Worm (Caenorhabditis elegans) whole organism, L2 larva: ENCODE measurements around the gene C05D2.8.

Experiments used
- C34F6.9 ChIP-seq: fragments of 150-350 bp; optimal IDR thresholded peaks from 2 replicates; lab custom pipeline; 2014; ENCODE audit warnings: missing biosample characterization, missing genetic modification characterization
- F13H6.1 ChIP-seq: sonication (generic microtip); optimal IDR thresholded peaks from 2 replicates; lab custom pipeline; 2016; ENCODE audit warnings: missing genetic modification characterization, missing compliant biosample characterization
- R02D3.7 ChIP-seq: fragments of 150-350 bp; optimal IDR thresholded peaks from 2 replicates; lab custom pipeline; 2014; ENCODE audit warnings: missing biosample characterization, missing genetic modification characterization
- Y55F3AM.14 ChIP-seq: fragments of 200-800 bp; sonication (Bioruptor generic); optimal IDR thresholded peaks from 2 replicates; lab custom pipeline; 2018; ENCODE audit warnings: mild to moderate bottlenecking, missing genetic modification characterization, missing compliant biosample characterization
- ZK546.5 ChIP-seq: sonication (generic microtip); optimal IDR thresholded peaks from 2 replicates; lab custom pipeline; 2017; ENCODE audit warnings: missing biosample characterization, missing genetic modification characterization
- alr-1 ChIP-seq: fragments of 150-350 bp; optimal IDR thresholded peaks from 2 replicates; lab custom pipeline; 2014; ENCODE audit warnings: missing biosample characterization, missing genetic modification characterization
- aly-2 ChIP-seq: fragments of 150-350 bp; optimal IDR thresholded peaks from 2 replicates; lab custom pipeline; 2014; ENCODE audit warnings: missing biosample characterization, missing genetic modification characterization
- ama-1 ChIP-seq: fragments of 150-350 bp; optimal IDR thresholded peaks from 2 replicates; lab custom pipeline; 2018; ENCODE audit warnings: inconsistent platforms
- blmp-1 ChIP-seq: sonication (generic microtip); optimal IDR thresholded peaks from 2 replicates; lab custom pipeline; 2017; ENCODE audit warnings: missing genetic modification characterization, mild to moderate bottlenecking, missing compliant biosample characterization, antibody characterized with exemption, moderate library complexity; ENCODE audit not compliant: insufficient read depth
- ceh-16 ChIP-seq: fragments of 150-350 bp; optimal IDR thresholded peaks from 2 replicates; lab custom pipeline; 2014; ENCODE audit warnings: missing biosample characterization, missing genetic modification characterization
- ceh-82 ChIP-seq: fragments of 150-350 bp; optimal IDR thresholded peaks from 2 replicates; lab custom pipeline; 2014; ENCODE audit warnings: missing biosample characterization, missing genetic modification characterization
- crh-2 ChIP-seq: sonication (generic microtip); optimal IDR thresholded peaks from 2 replicates; lab custom pipeline; 2017; ENCODE audit warnings: missing biosample characterization, missing genetic modification characterization
- dmd-4 ChIP-seq: sonication (generic microtip); optimal IDR thresholded peaks from 2 replicates; lab custom pipeline; 2017; ENCODE audit warnings: missing biosample characterization, missing genetic modification characterization
- egl-27 ChIP-seq: sonication (generic microtip); optimal IDR thresholded peaks from 3 replicates; lab custom pipeline; 2017; ENCODE audit warnings: missing biosample characterization, missing genetic modification reagents, missing genetic modification characterization
- elt-1 ChIP-seq: fragments of 150-350 bp; optimal IDR thresholded peaks from 2 replicates; lab custom pipeline; 2014; ENCODE audit warnings: missing biosample characterization, missing genetic modification characterization
- elt-3 ChIP-seq: sonication (generic microtip); optimal IDR thresholded peaks from 2 replicates; lab custom pipeline; 2017; ENCODE audit warnings: missing biosample characterization, missing genetic modification characterization
- fos-1 ChIP-seq: fragments of 150-350 bp; optimal IDR thresholded peaks from 2 replicates; lab custom pipeline; 2014; ENCODE audit warnings: missing biosample characterization, missing genetic modification characterization
- gmeb-1 ChIP-seq: fragments of 150-350 bp; optimal IDR thresholded peaks from 2 replicates; lab custom pipeline; 2014; ENCODE audit warnings: missing biosample characterization, missing genetic modification characterization
- lin-11 ChIP-seq: fragments of 150-350 bp; sonication (generic microtip); optimal IDR thresholded peaks from 2 replicates; lab custom pipeline; 2014; ENCODE audit warnings: missing biosample characterization, missing genetic modification characterization, inconsistent platforms, mixed read lengths
- lin-13 ChIP-seq: fragments of 150-350 bp; optimal IDR thresholded peaks from 2 replicates; lab custom pipeline; 2014; ENCODE audit warnings: missing biosample characterization, missing genetic modification reagents, missing genetic modification characterization
- lin-39 ChIP-seq: fragments of 150-350 bp; optimal IDR thresholded peaks from 2 replicates; lab custom pipeline; 2014; ENCODE audit warnings: missing biosample characterization, missing genetic modification reagents, missing genetic modification characterization
- lsy-2 ChIP-seq, 2 experiments: fragments of 150-350 bp in 1 of 2; sonication (generic microtip) in 1 of 2; optimal IDR thresholded peaks; 2 replicates each; lab custom pipeline; 2014 to 2017; ENCODE audit warnings: missing biosample characterization in 2 of 2, missing genetic modification characterization in 2 of 2
- mab-5 ChIP-seq: fragments of 150-350 bp; optimal IDR thresholded peaks from 2 replicates; lab custom pipeline; 2014; ENCODE audit warnings: missing biosample characterization, missing genetic modification characterization
- mbf-1 ChIP-seq: sonication (generic microtip); optimal IDR thresholded peaks from 2 replicates; lab custom pipeline; 2017; ENCODE audit warnings: missing biosample characterization, missing genetic modification characterization
- mdl-1 ChIP-seq, 2 experiments: fragments of 150-350 bp in 1 of 2; sonication (generic microtip) in 1 of 2; optimal IDR thresholded peaks; 2 replicates each; lab custom pipeline; 2017; ENCODE audit warnings: missing biosample characterization in 2 of 2, missing genetic modification characterization in 2 of 2
- nhr-10 ChIP-seq: sonication (generic microtip); optimal IDR thresholded peaks from 2 replicates; lab custom pipeline; 2017; ENCODE audit warnings: missing biosample characterization, missing genetic modification characterization
- nhr-11 ChIP-seq: fragments of 150-350 bp; optimal IDR thresholded peaks from 2 replicates; lab custom pipeline; 2014; ENCODE audit warnings: missing biosample characterization, missing genetic modification characterization
- nhr-12 ChIP-seq: fragments of 150-350 bp; optimal IDR thresholded peaks from 2 replicates; lab custom pipeline; 2014; ENCODE audit warnings: missing biosample characterization, missing genetic modification characterization
- nhr-129 ChIP-seq: fragments of 150-350 bp; optimal IDR thresholded peaks from 2 replicates; lab custom pipeline; 2014; ENCODE audit warnings: missing biosample characterization, missing genetic modification characterization
- nhr-21 ChIP-seq: fragments of 150-350 bp; optimal IDR thresholded peaks from 2 replicates; lab custom pipeline; 2014; ENCODE audit warnings: missing biosample characterization, missing genetic modification characterization
- nhr-23 ChIP-seq: fragments of 150-350 bp; optimal IDR thresholded peaks from 2 replicates; lab custom pipeline; 2014; ENCODE audit warnings: missing biosample characterization, missing genetic modification reagents, missing genetic modification characterization
- nhr-237 ChIP-seq: fragments of 150-350 bp; optimal IDR thresholded peaks from 2 replicates; lab custom pipeline; 2014; ENCODE audit warnings: missing biosample characterization, missing genetic modification characterization
- nhr-25 ChIP-seq: fragments of 150-350 bp; sonication (generic microtip); optimal IDR thresholded peaks from 3 replicates; lab custom pipeline; 2014; ENCODE audit warnings: missing biosample characterization, missing genetic modification characterization
- nhr-6 ChIP-seq: fragments of 150-350 bp; optimal IDR thresholded peaks from 2 replicates; lab custom pipeline; 2014; ENCODE audit warnings: missing biosample characterization, missing genetic modification characterization
- nhr-77 ChIP-seq: fragments of 150-350 bp; optimal IDR thresholded peaks from 2 replicates; lab custom pipeline; 2014; ENCODE audit warnings: missing biosample characterization, missing genetic modification characterization
- peb-1 ChIP-seq: fragments of 150-350 bp; optimal IDR thresholded peaks from 2 replicates; lab custom pipeline; 2014; ENCODE audit warnings: missing biosample characterization, missing genetic modification characterization
- sem-4 ChIP-seq: fragments of 150-350 bp; optimal IDR thresholded peaks from 2 replicates; lab custom pipeline; 2014; ENCODE audit warnings: missing biosample characterization, missing genetic modification reagents, missing genetic modification characterization
- skn-1 ChIP-seq: sonication (generic microtip); optimal IDR thresholded peaks from 2 replicates; lab custom pipeline; 2017; ENCODE audit warnings: missing biosample characterization, missing genetic modification characterization
- sma-3 ChIP-seq: sonication (generic microtip); optimal IDR thresholded peaks from 2 replicates; lab custom pipeline; 2016; ENCODE audit warnings: missing genetic modification reagents, missing genetic modification characterization, missing compliant biosample characterization
- sma-9 ChIP-seq, 2 experiments: fragments of 150-350 bp in 1 of 2; sonication (generic microtip) in 1 of 2; optimal IDR thresholded peaks; 2 replicates each; lab custom pipeline; 2014 to 2016; ENCODE audit warnings: missing genetic modification characterization in 2 of 2, mild to moderate bottlenecking in 1 of 2, missing biosample characterization in 1 of 2, missing compliant biosample characterization in 1 of 2, missing genetic modification reagents in 1 of 2, moderate library complexity in 1 of 2
- snpc-4 ChIP-seq: fragments of 150-350 bp; optimal IDR thresholded peaks from 2 replicates; lab custom pipeline; 2014; ENCODE audit warnings: missing biosample characterization, missing genetic modification characterization
- unc-39 ChIP-seq: fragments of 150-350 bp; optimal IDR thresholded peaks from 2 replicates; lab custom pipeline; 2014; ENCODE audit warnings: missing biosample characterization, missing genetic modification characterization
- unc-55 ChIP-seq: fragments of 150-350 bp; sonication (generic microtip); optimal IDR thresholded peaks from 3 replicates; lab custom pipeline; 2014; ENCODE audit warnings: missing biosample characterization, missing genetic modification reagents, missing genetic modification characterization
- unc-62 ChIP-seq: fragments of 150-350 bp; optimal IDR thresholded peaks from 2 replicates; lab custom pipeline; 2014; ENCODE audit warnings: missing biosample characterization, missing genetic modification reagents, missing genetic modification characterization
- zag-1 ChIP-seq: fragments of 150-350 bp; optimal IDR thresholded peaks from 2 replicates; lab custom pipeline; 2014; ENCODE audit warnings: missing biosample characterization, missing genetic modification characterization
- ztf-1 ChIP-seq: fragments of 200-800 bp; sonication (Bioruptor generic); conservative IDR thresholded peaks from 2 replicates; pipeline ENCODE4 v1.3.6; 2022; ENCODE audit warnings: missing genetic modification characterization, missing compliant biosample characterization
- ztf-11 ChIP-seq: sonication (generic microtip); optimal IDR thresholded peaks from 2 replicates; lab custom pipeline; 2017; ENCODE audit warnings: missing biosample characterization, missing genetic modification characterization
- ztf-4 ChIP-seq: fragments of 150-350 bp; optimal IDR thresholded peaks from 2 replicates; lab custom pipeline; 2014; ENCODE audit warnings: missing biosample characterization, missing genetic modification characterization

The C05D2.8 gene

ce11 chrIII:5642692-5643091 is 32.5 kb upstream of the C05D2.8 start:
- TF ChIP-seq C34F6.9 (tag; lab: Kevin White, UChicago) (peak; percentile 30), lin-11 (peak; percentile 5), peb-1 (tag; lab: Kevin White, UChicago) (no peak)

- TF ChIP-seq nhr-23 (tag; lab: Kevin White, UChicago) (no peak), ztf-1 (GFP tag; lab: Robert Waterston, UW) (no peak), aly-2 (no peak), alr-1 (tag; lab: Kevin White, UChicago) (no peak), nhr-6 (tag; lab: Kevin White, UChicago) (peak; percentile 29), sma-3 (no peak), nhr-237 (tag; lab: Kevin White, UChicago) (no peak), unc-62 (GFP tag; lab: Kevin White, UChicago) (no peak), lsy-2 (tag; optimal IDR thresholded peaks at IDR 0.05; lab: Kevin White, UChicago) (peak in 1 of 2 experiments; percentile 72), elt-3 (tag; lab: Kevin White, UChicago) (no peak), fos-1 (peak; percentile 2), egl-27 (tag; lab: Kevin White, UChicago) (no peak), nhr-12 (tag; lab: Kevin White, UChicago) (no peak), ceh-16 (no peak), mab-5 (tag; lab: Kevin White, UChicago) (no peak), nhr-25 (tag; lab: Kevin White, UChicago) (no peak), lin-39 (tag; lab: Kevin White, UChicago) (no peak), nhr-129 (tag; lab: Kevin White, UChicago) (peak; percentile 74), ztf-11 (no peak), nhr-77 (tag; lab: Kevin White, UChicago) (no peak), sma-9 (GFP tag; optimal IDR thresholded peaks at IDR 0.05; lab: Kevin White, UChicago) (peak; percentile 28), sma-9 (tag; optimal IDR thresholded peaks at IDR 0.05; lab: Kevin White, UChicago) (no peak), unc-55 (peak; percentile 63), ztf-4 (tag; lab: Kevin White, UChicago) (peak; percentile 14), mdl-1 (tag; optimal IDR thresholded peaks at IDR 0.05; lab: Kevin White, UChicago) (peak in 1 of 2 experiments; percentile 11), zag-1 (tag; lab: Kevin White, UChicago) (peak; percentile 53), sem-4 (no peak), ZK546.5 (no peak), dmd-4 (tag; lab: Kevin White, UChicago) (no peak), F13H6.1 (tag; lab: Kevin White, UChicago) (peak; percentile 11), lin-13 (peak; percentile 8), Y55F3AM.14 (GFP tag; lab: Kevin White, UChicago) (no peak), ama-1 (no peak), mbf-1 (tag; lab: Kevin White, UChicago) (no peak), blmp-1 (tag; lab: Kevin White, UChicago) (no peak), nhr-11 (tag; lab: Kevin White, UChicago) (no peak), R02D3.7 (no peak), lin-11 (peak; percentile 39), ceh-82 (peak; percentile 48), elt-1 (tag; lab: Kevin White, UChicago) (no peak), gmeb-1 (tag; lab: Kevin White, UChicago) (no peak), snpc-4 (peak; percentile 10), C34F6.9 (tag; lab: Kevin White, UChicago) (peak; percentile 86), nhr-21 (no peak), unc-39 (tag; lab: Kevin White, UChicago) (no peak), crh-2 (tag; lab: Kevin White, UChicago) (peak; percentile 43), peb-1 (tag; lab: Kevin White, UChicago) (no peak), nhr-10 (tag; lab: Kevin White, UChicago) (no peak), skn-1 (tag; lab: Kevin White, UChicago) (no peak)
- TF ChIP-seq, all 48 proteins: peak for 16
Observed at ce11 chrIII:5639893-5640292, 29.7 kb upstream of the C05D2.8 start.
